Fruit fly (Drosophila melanogaster) whole organism, wandering third instar larva: ENCODE measurements around the gene Acp62F.
A peak's percentile ranks its signal among the peaks of the same experiment; 100 is the strongest.

Experiments used
- Abd-B ChIP-seq: fragments of >200 bp; optimal IDR thresholded peaks from 2 replicates; lab custom pipeline; 2017; ENCODE audit warnings: missing biosample characterization, missing genetic modification characterization
- CG32264 ChIP-seq: fragments of 200-800 bp; sonication (Bioruptor generic); optimal IDR thresholded peaks from 2 replicates; lab custom pipeline; 2016; ENCODE audit warnings: missing biosample characterization, missing genetic modification characterization
- CrebA ChIP-seq: fragments of 200-800 bp; sonication (Bioruptor generic); optimal IDR thresholded peaks from 2 replicates; lab custom pipeline; 2016; ENCODE audit warnings: missing biosample characterization, mild to moderate bottlenecking, missing genetic modification characterization, borderline replicate concordance
- Dif ChIP-seq: fragments of 200-275, 200-300 bp; sonication (Bioruptor generic); optimal IDR thresholded peaks from 2 replicates; lab custom pipeline; 2018; ENCODE audit warnings: missing biosample characterization, missing genetic modification characterization; ENCODE audit not compliant: partially characterized antibody
- GATAd ChIP-seq: sonication (Bioruptor generic); optimal IDR thresholded peaks from 2 replicates; lab custom pipeline; 2016; ENCODE audit warnings: missing biosample characterization, missing genetic modification characterization
- HLH106 ChIP-seq: fragments of 200-800 bp; optimal IDR thresholded peaks from 3 replicates; lab custom pipeline; 2019; ENCODE audit warnings: missing biosample characterization, mild to moderate bottlenecking, missing genetic modification characterization, moderate library complexity
- Hr78 ChIP-seq: fragments of >200 bp; optimal IDR thresholded peaks from 2 replicates; lab custom pipeline; 2017; ENCODE audit warnings: missing biosample characterization, missing genetic modification characterization
- Hr83 ChIP-seq: fragments of 200-300 bp; sonication (Bioruptor generic); optimal IDR thresholded peaks from 2 replicates; lab custom pipeline; 2016; ENCODE audit warnings: missing biosample characterization, mild to moderate bottlenecking, missing genetic modification characterization, moderate library complexity; ENCODE audit not compliant: poor library complexity, severe bottlenecking
- Jra ChIP-seq: sonication (Bioruptor generic); optimal IDR thresholded peaks from 2 replicates; lab custom pipeline; 2016; ENCODE audit warnings: missing biosample characterization, missing genetic modification characterization
- Myc ChIP-seq: fragments of >200 bp; optimal IDR thresholded peaks from 2 replicates; lab custom pipeline; 2017
- OdsH ChIP-seq: fragments of 200-800 bp; sonication (Bioruptor generic); optimal IDR thresholded peaks from 2 replicates; lab custom pipeline; 2016; ENCODE audit warnings: missing biosample characterization, mild to moderate bottlenecking, missing genetic modification characterization
- Rel ChIP-seq, 2 experiments: fragments of 200-800 bp; sonication (Bioruptor generic) in 1 of 2; optimal IDR thresholded peaks; 2 replicates in 1 of 2; 3 replicates in 1 of 2; lab custom pipeline; 2016 to 2019; ENCODE audit warnings: mild to moderate bottlenecking in 2 of 2, missing biosample characterization in 2 of 2, missing genetic modification characterization in 2 of 2, moderate library complexity in 1 of 2
- Vsx2 ChIP-seq: fragments of 200-300, 225-300 bp; sonication (Bioruptor generic); optimal IDR thresholded peaks from 2 replicates; lab custom pipeline; 2018; ENCODE audit warnings: missing biosample characterization, missing genetic modification characterization; ENCODE audit not compliant: partially characterized antibody
- br ChIP-seq: fragments of 200-800 bp; sonication (Bioruptor generic); optimal IDR thresholded peaks from 2 replicates; lab custom pipeline; 2016; ENCODE audit warnings: missing biosample characterization, missing genetic modification characterization
- brk ChIP-seq: fragments of 200-800 bp; sonication (Bioruptor generic); optimal IDR thresholded peaks from 2 replicates; lab custom pipeline; 2016; ENCODE audit warnings: missing biosample characterization, mild to moderate bottlenecking, missing genetic modification characterization
- dl ChIP-seq, 2 experiments: fragments of 175-275, 200-275 bp in 1 of 2; fragments of 200-275 bp in 1 of 2; sonication (Bioruptor generic); optimal IDR thresholded peaks; lab custom pipeline; 2018; ENCODE audit warnings: mild to moderate bottlenecking in 2 of 2, missing biosample characterization in 2 of 2, missing genetic modification characterization in 2 of 2, moderate library complexity in 2 of 2; ENCODE audit not compliant: partially characterized antibody in 2 of 2, insufficient read depth in 1 of 2
- dsf ChIP-seq: sonication (Bioruptor generic); optimal IDR thresholded peaks from 2 replicates; lab custom pipeline; 2016; ENCODE audit warnings: missing biosample characterization, missing genetic modification characterization, borderline replicate concordance
- ey ChIP-seq: fragments of 200-800 bp; sonication (Bioruptor generic); optimal IDR thresholded peaks from 2 replicates; lab custom pipeline; 2016; ENCODE audit warnings: missing biosample characterization, missing genetic modification characterization
- foxo ChIP-seq, 2 experiments: fragments of 200-800 bp; sonication (Bioruptor generic); optimal IDR thresholded peaks; 2 replicates in 1 of 2; 3 replicates in 1 of 2; lab custom pipeline; 2016 to 2017; ENCODE audit warnings: missing biosample characterization in 2 of 2, missing genetic modification characterization in 2 of 2
- fru ChIP-seq: fragments of 200-800 bp; sonication (Bioruptor generic); optimal IDR thresholded peaks from 3 replicates; lab custom pipeline; 2016; ENCODE audit warnings: missing biosample characterization, mild to moderate bottlenecking, missing genetic modification characterization
- h ChIP-seq: fragments of 200-800 bp; sonication (Bioruptor generic); optimal IDR thresholded peaks from 3 replicates; lab custom pipeline; 2016; ENCODE audit warnings: missing biosample characterization, mild to moderate bottlenecking, missing genetic modification characterization
- jim ChIP-seq: fragments of 175-275, 200-325 bp; sonication (Bioruptor generic); optimal IDR thresholded peaks from 2 replicates; lab custom pipeline; 2016; ENCODE audit warnings: missing biosample characterization, mild to moderate bottlenecking, missing genetic modification characterization
- lola ChIP-seq: fragments of >200 bp; optimal IDR thresholded peaks from 2 replicates; lab custom pipeline; 2017; ENCODE audit warnings: missing biosample characterization, missing genetic modification characterization
- pan ChIP-seq: fragments of >200 bp; optimal IDR thresholded peaks from 2 replicates; lab custom pipeline; 2017
- rgr ChIP-seq: fragments of 200-800 bp; sonication (Bioruptor generic); optimal IDR thresholded peaks from 3 replicates; lab custom pipeline; 2016; ENCODE audit warnings: missing biosample characterization, mild to moderate bottlenecking, missing genetic modification characterization
- sv ChIP-seq: fragments of 200-800 bp; sonication (Bioruptor generic); optimal IDR thresholded peaks from 3 replicates; lab custom pipeline; 2016; ENCODE audit warnings: missing biosample characterization, missing genetic modification characterization
- tai ChIP-seq: sonication (Bioruptor generic); optimal IDR thresholded peaks from 2 replicates; lab custom pipeline; 2016; ENCODE audit warnings: missing biosample characterization, missing genetic modification characterization
- woc ChIP-seq: sonication (Bioruptor generic); optimal IDR thresholded peaks from 2 replicates; lab custom pipeline; 2016; ENCODE audit warnings: missing biosample characterization, mild to moderate bottlenecking, missing genetic modification characterization

Gene Acp62F

dm6 chr3L:2781991-2782677 is 42.6 kb downstream of the Acp62F start, which contains the start of gene Pgant6:
TSS of gene Pgant6 (plus strand) at chr3L:2782255.
- TF ChIP-seq dsf (GFP tag; lab: Kevin White, UChicago) (no peak), Hr83 (GFP tag; lab: Kevin White, UChicago) (peak; percentile 49), sv (GFP tag; lab: Kevin White, UChicago) (no peak), ey (GFP tag; lab: Kevin White, UChicago) (peak; percentile 18), Myc (lab: Kevin White, UChicago) (peak; percentile 35), Rel (GFP tag; optimal IDR thresholded peaks at IDR 0.05; lab: Kevin White, UChicago) (no peak), Rel (tag; optimal IDR thresholded peaks at IDR 0.05; lab: Kevin White, UChicago) (peak; percentile 43), jim (GFP tag; lab: Kevin White, UChicago) (no peak), br (GFP tag; lab: Kevin White, UChicago) (no peak), HLH106 (peak; percentile 35)

dm6 chr3L:2782678-2783027 is 43.1 kb downstream of the Acp62F start:
- TF ChIP-seq GATAd (GFP tag; lab: Kevin White, UChicago) (no peak), jim (GFP tag; lab: Kevin White, UChicago) (no peak), Hr78 (no peak), h (no peak), pan (lab: Kevin White, UChicago) (no peak), Abd-B (no peak), sv (GFP tag; lab: Kevin White, UChicago) (no peak), woc (GFP tag; lab: Kevin White, UChicago) (no peak), ey (GFP tag; lab: Kevin White, UChicago) (no peak), OdsH (GFP tag; lab: Kevin White, UChicago) (no peak), brk (no peak), dsf (GFP tag; lab: Kevin White, UChicago) (no peak), CG32264 (GFP tag; lab: Kevin White, UChicago) (no peak), lola (GFP tag; lab: Kevin White, UChicago) (no peak), fru (no peak), HLH106 (no peak), foxo (GFP tag; optimal IDR thresholded peaks at IDR 0.05; lab: Kevin White, UChicago) (no peak), Myc (lab: Kevin White, UChicago) (no peak), Jra (GFP tag; lab: Kevin White, UChicago) (no peak), Rel (GFP tag; optimal IDR thresholded peaks at IDR 0.05; lab: Kevin White, UChicago) (no peak), Rel (tag; optimal IDR thresholded peaks at IDR 0.05; lab: Kevin White, UChicago) (no peak)
- TF ChIP-seq, all 38 proteins: peak for 0

dm6 chr3L:2785941-2786340 is 46.4 kb downstream of the Acp62F start:
- TF ChIP-seq CrebA (GFP tag; lab: Kevin White, UChicago) = no peak
- TF ChIP-seq Abd-B = no peak
- no peak for TF ChIP-seq CG32264 (GFP tag; lab: Kevin White, UChicago)
- TF ChIP-seq Vsx2 (GFP tag; lab: Kevin White, UChicago) = no peak
- no peak for TF ChIP-seq dsf (GFP tag; lab: Kevin White, UChicago)
- no peak for TF ChIP-seq dl (GFP tag; optimal IDR thresholded peaks at IDR 0.05; lab: Kevin White, UChicago; ENCODE audit: insufficient read depth in 1 of 2, partially characterized antibody in 2 of 2)
- TF ChIP-seq Hr83 (GFP tag; lab: Kevin White, UChicago) = no peak
- TF ChIP-seq Dif (GFP tag; lab: Kevin White, UChicago) = no peak
- TF ChIP-seq rgr = no peak
- no peak for TF ChIP-seq sv (GFP tag; lab: Kevin White, UChicago)
- TF ChIP-seq tai (GFP tag; lab: Kevin White, UChicago) = no peak
- TF ChIP-seq pan (lab: Kevin White, UChicago) = no peak
- no peak for TF ChIP-seq foxo (GFP tag; optimal IDR thresholded peaks at IDR 0.05; lab: Kevin White, UChicago)
- TF ChIP-seq Jra (GFP tag; lab: Kevin White, UChicago) = no peak
- TF ChIP-seq br (GFP tag; lab: Kevin White, UChicago) = no peak
